Worm (Caenorhabditis elegans) whole organism, young adult: Measurements from ENCODE around the gene Y47D7A.19.

ENCODE experiments used
- F49E8.2 ChIP-seq: sonication (generic microtip); optimal IDR thresholded peaks from 3 replicates; lab custom pipeline; 2017; ENCODE audit warnings: missing genetic modification characterization, mild to moderate bottlenecking, missing compliant biosample characterization, antibody characterized with exemption, moderate library complexity; ENCODE audit not compliant: insufficient read depth
- ZK185.1 ChIP-seq: sonication (generic microtip); optimal IDR thresholded peaks from 2 replicates; lab custom pipeline; 2016; ENCODE audit warnings: mild to moderate bottlenecking, missing genetic modification characterization, missing compliant biosample characterization; ENCODE audit not compliant: poor library complexity, severe bottlenecking
- ama-1 ChIP-seq, 3 experiments: fragments of 150-350 bp in 1 of 3; sonication (generic microtip) in 2 of 3; optimal IDR thresholded peaks; 2 replicates each; lab custom pipeline; 2014 to 2018; ENCODE audit warnings: missing biosample characterization in 2 of 3, missing genetic modification characterization in 2 of 3, missing genetic modification reagents in 2 of 3
- egrh-3 ChIP-seq: fragments of 200-800 bp; sonication (Bioruptor generic); IDR thresholded peaks from 2 replicates; pipeline ENCODE4 v1.3.6; 2022; ENCODE audit warnings: missing genetic modification reagents, missing genetic modification characterization, missing compliant biosample characterization
- hmg-1.2 ChIP-seq: fragments of 200-800 bp; sonication (Bioruptor generic); IDR thresholded peaks from 2 replicates; pipeline ENCODE4 v1.3.6; 2022; ENCODE audit warnings: missing genetic modification reagents, missing genetic modification characterization, missing compliant biosample characterization
- mel-28 ChIP-seq: sonication (generic microtip); optimal IDR thresholded peaks from 2 replicates; lab custom pipeline; 2016; ENCODE audit warnings: borderline replicate concordance, mild to moderate bottlenecking, missing genetic modification characterization, missing compliant biosample characterization
- nhr-27 ChIP-seq: fragments of 200-800 bp; sonication (Bioruptor generic); optimal IDR thresholded peaks from 2 replicates; lab custom pipeline; 2018; ENCODE audit warnings: mild to moderate bottlenecking, missing genetic modification characterization, moderate library complexity, missing compliant biosample characterization
- nhr-90 ChIP-seq: sonication (generic microtip); optimal IDR thresholded peaks from 2 replicates; lab custom pipeline; 2016; ENCODE audit warnings: missing genotype, mild to moderate bottlenecking, missing genetic modification characterization, missing compliant biosample characterization
- rpc-1 ChIP-seq, 2 experiments: fragments of 150-350 bp in 1 of 2; sonication (generic microtip) in 1 of 2; optimal IDR thresholded peaks; 2 replicates each; lab custom pipeline; 2014 to 2018; ENCODE audit warnings: missing biosample characterization in 1 of 2, missing genetic modification characterization in 1 of 2, missing genetic modification reagents in 1 of 2, missing genotype in 1 of 2
- sea-2 ChIP-seq: fragments of 200-800 bp; sonication (Bioruptor generic); IDR thresholded peaks from 2 replicates; pipeline ENCODE4 v1.3.6; 2022; ENCODE audit warnings: missing genetic modification characterization, missing compliant biosample characterization
- snpc-3.4 ChIP-seq: sonication (generic microtip); optimal IDR thresholded peaks from 2 replicates; lab custom pipeline; 2017; ENCODE audit warnings: missing genetic modification characterization, mild to moderate bottlenecking, missing compliant biosample characterization, antibody characterized with exemption, moderate library complexity, missing genotype, missing genetic modification reagents
- tbx-9 ChIP-seq: sonication (generic microtip); optimal IDR thresholded peaks from 2 replicates; lab custom pipeline; 2016; ENCODE audit warnings: borderline replicate concordance, missing genetic modification characterization, inconsistent platforms, missing compliant biosample characterization
- ztf-25 ChIP-seq: fragments of 200-800 bp; sonication (Bioruptor generic); IDR thresholded peaks from 2 replicates; pipeline ENCODE4 v1.3.6; 2022; ENCODE audit warnings: missing genetic modification reagents, missing genetic modification characterization, missing compliant biosample characterization

DNA sequence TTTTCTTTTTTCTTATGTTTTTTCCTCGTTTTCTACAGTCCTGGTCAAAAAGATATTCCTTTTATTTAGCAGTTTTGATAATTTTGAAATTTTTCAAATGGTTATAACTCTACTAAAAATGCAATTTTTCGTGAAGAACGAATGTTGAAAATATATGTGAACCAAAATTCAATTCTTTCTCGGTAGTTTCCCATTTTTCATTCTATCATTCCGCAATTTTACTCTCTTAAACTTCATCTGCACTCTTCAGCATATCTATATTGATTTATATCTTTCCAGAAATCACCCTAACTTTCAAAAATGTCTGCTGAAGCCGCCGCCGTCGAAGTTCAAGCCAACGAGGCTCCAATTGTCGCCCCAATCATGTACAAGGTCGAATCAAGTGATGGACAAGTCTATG is 2.0 kb upstream of the Y47D7A.19 start, which contains the start of gene skr-7:
- TF ChIP-seq hmg-1.2 (GFP tag; lab: Robert Waterston, UW) (no peak), egrh-3 (no peak), ztf-25 (GFP tag; lab: Robert Waterston, UW) (no peak), tbx-9 (no peak), ZK185.1 (tag; lab: Kevin White, UChicago) (no peak), rpc-1 (optimal IDR thresholded peaks at IDR 0.05; lab: Kevin White, UChicago) (no peak), rpc-1 (tag; optimal IDR thresholded peaks at IDR 0.05; lab: Kevin White, UChicago) (no peak), sea-2 (no peak), mel-28 (tag; lab: Kevin White, UChicago) (no peak), snpc-3.4 (tag; lab: Kevin White, UChicago) (no peak), nhr-27 (tag; lab: Kevin White, UChicago) (no peak), ama-1 (optimal IDR thresholded peaks at IDR 0.05; lab: Kevin White, UChicago) (no peak), ama-1 (GFP tag; optimal IDR thresholded peaks at IDR 0.05; lab: Kevin White, UChicago) (no peak), nhr-90 (tag; lab: Kevin White, UChicago) (no peak), F49E8.2 (tag; lab: Kevin White, UChicago) (no peak)
